Worm (Caenorhabditis elegans): ENCODE results near the gene math-38.
"Not testable (repeated sequence)": the region's sequence is repeated elsewhere in the genome, so short reads cannot be mapped to it uniquely, and the experiment has no call there.

math-38 gene

ce11 chrII:1579886-1580285 is at the start of gene math-38:
math-38 (minus strand) TSS chrII:1579986.
- TF ChIP-seq nhr-11 (tag; optimal IDR thresholded peaks at IDR 0.05), result no peak
- peak; percentile 56 for TF ChIP-seq elt-2 (tag; optimal IDR thresholded peaks at IDR 0.05)

ce11 chrII:1627783-1628182 is 48.0 kb upstream of the math-38 start, which contains the start of gene C08E3.15:
C08E3.15 (minus strand) TSS chrII:1627883.
- TF ChIP-seq nhr-28, mdl-1, elt-3 (tag; optimal IDR thresholded peaks at IDR 0.05): not testable (repeated sequence)

ce11 chrII:1625666-1626065 is 45.9 kb upstream of the math-38 start, which contains the start of gene C08E3.14:
C08E3.14 (plus strand) TSS chrII:1625966.
- no peak for TF ChIP-seq ceh-9 (tag; optimal IDR thresholded peaks at IDR 0.05)
- no peak for TF ChIP-seq zag-1 (tag; optimal IDR thresholded peaks at IDR 0.05)
- no peak for TF ChIP-seq ztf-4 (tag; optimal IDR thresholded peaks at IDR 0.05)
- no peak for TF ChIP-seq fos-1 (tag; optimal IDR thresholded peaks at IDR 0.05)

- TF ChIP-seq ama-1 (optimal IDR thresholded peaks at IDR 0.05) (no peak), hmg-11 (tag; optimal IDR thresholded peaks at IDR 0.05) (no peak), skn-1 (tag; optimal IDR thresholded peaks at IDR 0.05) (no peak), ceh-82 (tag; optimal IDR thresholded peaks at IDR 0.05) (no peak), zag-1 (tag; optimal IDR thresholded peaks at IDR 0.05) (no peak), nfya-1 (tag; optimal IDR thresholded peaks at IDR 0.05; ENCODE audit: insufficient read depth) (no peak)
These were observed 44.8 kb upstream of the math-38 start, which contains the start of gene fbxa-160 for ce11 chrII:1624572-1624971. fbxa-160 (minus strand) TSS chrII:1624672.

ce11 chrII:1621795-1622194 is 42.0 kb upstream of the math-38 start:
- TF ChIP-seq egl-27 (tag; optimal IDR thresholded peaks at IDR 0.05) (no peak), fkh-2 (tag; optimal IDR thresholded peaks at IDR 0.05) (no peak), pqm-1 (tag; optimal IDR thresholded peaks at IDR 0.05) (peak; percentile 84), elt-2 (tag; optimal IDR thresholded peaks at IDR 0.05) (peak; percentile 93), pha-4 (tag; optimal IDR thresholded peaks at IDR 0.05) (peak; percentile 65), nhr-67 (tag; optimal IDR thresholded peaks at IDR 0.05) (no peak), jun-1 (tag; optimal IDR thresholded peaks at IDR 0.05) (peak; percentile 67)

- TF ChIP-seq nhr-77 (tag; optimal IDR thresholded peaks at IDR 0.05), result no peak
- TF ChIP-seq egl-27 (tag; optimal IDR thresholded peaks at IDR 0.05), result no peak
- no peak for TF ChIP-seq ztf-11 (tag; optimal IDR thresholded peaks at IDR 0.05)
- no peak for TF ChIP-seq nfya-1 (tag; optimal IDR thresholded peaks at IDR 0.05; ENCODE audit: insufficient read depth)
These were observed 41.4 kb upstream of the math-38 start, which contains the start of gene fbxa-158 for ce11 chrII:1621180-1621579. fbxa-158 (minus strand) TSS chrII:1621280.

ce11 chrII:1618948-1619347 is 39.2 kb upstream of the math-38 start, which contains the start of gene fbxa-166:
fbxa-166 (minus strand) TSS chrII:1619048.
- no peak for TF ChIP-seq egl-27 (tag; optimal IDR thresholded peaks at IDR 0.05)
- TF ChIP-seq mml-1 (tag; optimal IDR thresholded peaks at IDR 0.05), result no peak
- no peak for TF ChIP-seq nhr-23 (tag; optimal IDR thresholded peaks at IDR 0.05)
- no peak for TF ChIP-seq ceh-9 (tag; optimal IDR thresholded peaks at IDR 0.05)
- no peak for TF ChIP-seq R02D3.7 (tag; optimal IDR thresholded peaks at IDR 0.05)
- TF ChIP-seq pha-4 (tag; optimal IDR thresholded peaks at IDR 0.05), result no peak
- TF ChIP-seq nhr-237 (tag; optimal IDR thresholded peaks at IDR 0.05), result no peak
- no peak for TF ChIP-seq elt-3 (tag; optimal IDR thresholded peaks at IDR 0.05)
- no peak for TF ChIP-seq fkh-2 (tag; optimal IDR thresholded peaks at IDR 0.05)
- no peak for TF ChIP-seq ZK546.5 (tag; optimal IDR thresholded peaks at IDR 0.05)
- TF ChIP-seq sea-2 (GFP tag; optimal IDR thresholded peaks at IDR 0.05), result no peak

ce11 chrII:1616382-1616781 is 36.6 kb upstream of the math-38 start, which contains the start of gene fbxa-165:
fbxa-165 (minus strand) TSS chrII:1616482.
- TF ChIP-seq ztf-4 (tag; optimal IDR thresholded peaks at IDR 0.05) (no peak), nfya-1 (tag; optimal IDR thresholded peaks at IDR 0.05; ENCODE audit: insufficient read depth) (no peak), aly-2 (tag; optimal IDR thresholded peaks at IDR 0.05) (no peak), unc-62 (GFP tag; optimal IDR thresholded peaks at IDR 0.05) (no peak), zag-1 (tag; optimal IDR thresholded peaks at IDR 0.05) (no peak), sea-2 (GFP tag; optimal IDR thresholded peaks at IDR 0.05) (no peak), pqm-1 (tag; optimal IDR thresholded peaks at IDR 0.05) (no peak), nhr-43 (tag; optimal IDR thresholded peaks at IDR 0.05; ENCODE audit: poor library complexity, severe bottlenecking) (no peak), skn-1 (tag; optimal IDR thresholded peaks at IDR 0.05) (no peak), nhr-76 (tag; optimal IDR thresholded peaks at IDR 0.05) (no peak), pha-4 (tag; optimal IDR thresholded peaks at IDR 0.05) (no peak), ama-1 (optimal IDR thresholded peaks at IDR 0.05) (no peak), lsy-12 (tag; optimal IDR thresholded peaks at IDR 0.05) (no peak), mml-1 (tag; optimal IDR thresholded peaks at IDR 0.05) (no peak)
